Worm (Caenorhabditis elegans) whole organism, late embryonic: ENCODE data around the gene ddx-23.

ENCODE experiments used
- fax-1 ChIP-seq: sonication (generic microtip); optimal IDR thresholded peaks from 2 replicates; lab custom pipeline; 2016; ENCODE audit warnings: missing genotype, missing genetic modification characterization, missing compliant biosample characterization
- fkh-10 ChIP-seq: fragments of 150-350 bp; optimal IDR thresholded peaks from 2 replicates; lab custom pipeline; 2014; ENCODE audit warnings: missing biosample characterization, missing genetic modification reagents, missing genetic modification characterization
- hlh-6 ChIP-seq: sonication (generic microtip); optimal IDR thresholded peaks from 2 replicates; lab custom pipeline; 2016; ENCODE audit warnings: missing genotype, missing genetic modification characterization, missing compliant biosample characterization
- nfya-1 ChIP-seq: sonication (generic microtip); optimal IDR thresholded peaks from 2 replicates; lab custom pipeline; 2017; ENCODE audit warnings: missing genetic modification characterization, mild to moderate bottlenecking, missing compliant biosample characterization, antibody characterized with exemption, moderate library complexity
- nhr-11 ChIP-seq: fragments of 150-350 bp; optimal IDR thresholded peaks from 2 replicates; lab custom pipeline; 2014; ENCODE audit warnings: missing biosample characterization, missing genetic modification characterization
- pqm-1 ChIP-seq: sonication (generic microtip); optimal IDR thresholded peaks from 2 replicates; lab custom pipeline; 2016; ENCODE audit warnings: missing genetic modification characterization, missing compliant biosample characterization
- ref-2 ChIP-seq: sonication (generic microtip); optimal IDR thresholded peaks from 2 replicates; lab custom pipeline; 2016; ENCODE audit warnings: missing genetic modification characterization, missing compliant biosample characterization
- tbx-2 ChIP-seq: sonication (generic microtip); optimal IDR thresholded peaks from 2 replicates; lab custom pipeline; 2016; ENCODE audit warnings: missing genetic modification characterization, missing compliant biosample characterization

DNA sequence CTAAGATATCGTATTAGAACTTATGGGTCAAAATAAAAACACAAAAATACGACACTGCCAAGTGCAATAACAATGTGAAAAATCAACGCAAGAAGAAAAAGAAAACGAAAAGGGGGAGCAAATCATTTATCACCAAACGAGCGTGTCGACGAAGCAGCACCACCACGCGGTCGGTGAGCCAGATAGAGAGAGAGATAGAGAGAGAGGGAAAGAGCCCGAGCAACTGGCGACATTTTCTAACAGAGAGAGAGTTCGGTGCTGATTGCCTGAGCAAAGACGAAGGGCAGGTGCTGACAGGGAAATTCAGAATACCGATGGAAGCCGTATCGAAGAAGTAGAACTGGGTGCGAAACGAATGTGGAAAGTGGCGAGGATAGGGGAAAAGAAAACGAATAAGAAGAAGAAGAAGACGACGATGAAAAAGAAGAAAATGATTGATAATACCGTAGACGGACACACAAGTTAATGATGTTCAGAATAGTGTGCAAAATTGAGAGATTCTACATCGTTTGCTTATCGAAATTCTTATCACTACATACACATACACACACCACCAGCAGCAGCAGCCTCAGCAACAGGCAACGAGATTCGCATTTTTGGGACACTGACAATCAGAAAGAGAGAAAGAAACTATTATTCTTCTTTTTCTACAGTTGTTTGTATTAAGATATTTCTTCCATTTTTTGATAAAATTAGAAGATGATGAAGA, 17.8 kb downstream of the ddx-23 start:
- TF ChIP-seq ref-2 (tag; lab: Kevin White, UChicago): no peak
- no peak for TF ChIP-seq pqm-1
- no peak for TF ChIP-seq nfya-1 (tag; lab: Kevin White, UChicago)
- no peak for TF ChIP-seq hlh-6 (tag; lab: Kevin White, UChicago)
- TF ChIP-seq nhr-11: no peak
- no peak for TF ChIP-seq tbx-2 (tag; lab: Kevin White, UChicago)
- TF ChIP-seq fax-1 (tag; lab: Kevin White, UChicago): no peak
- TF ChIP-seq fkh-10 (GFP tag; lab: Kevin White, UChicago): no peak
